Worm (Caenorhabditis elegans): ENCODE results near the gene nhr-123.

- TF ChIP-seq lsy-27 (tag; optimal IDR thresholded peaks at IDR 0.05; ENCODE audit: borderline replicate concordance, insufficient read depth): no peak
- TF ChIP-seq ztf-28 (GFP tag; IDR thresholded peaks at IDR 0.05): no peak
- TF ChIP-seq ceh-79 (tag; optimal IDR thresholded peaks at IDR 0.05): no peak
- no peak for TF ChIP-seq sdz-38 (tag; optimal IDR thresholded peaks at IDR 0.05)
- no peak for TF ChIP-seq ama-1 (optimal IDR thresholded peaks at IDR 0.05)
- TF ChIP-seq ama-1 (GFP tag; optimal IDR thresholded peaks at IDR 0.05): no peak
- no peak for TF ChIP-seq hlh-26 (GFP tag; conservative IDR thresholded peaks at IDR 0.05)
- no peak for TF ChIP-seq lin-35 (GFP tag; optimal IDR thresholded peaks at IDR 0.05)
- TF ChIP-seq T07F8.4 (tag; optimal IDR thresholded peaks at IDR 0.05): no peak
Measured at ce11 chrV:449130-449529, 2.1 kb upstream of the nhr-123 start, which contains the start of gene srh-35.

All from whole organism, young adult.